Fruit fly (Drosophila melanogaster) Kc167 (cell line): ENCODE measurements around the gene Dbct.

Source experiments
- Myc ChIP-seq: fragments of >200 bp; optimal IDR thresholded peaks from 2 replicates; lab custom pipeline; 2017; ENCODE audit warnings: missing external identifiers
- Sin3A ChIP-seq: fragments of >200 bp; optimal IDR thresholded peaks from 2 replicates; lab custom pipeline; 2018; ENCODE audit warnings: missing external identifiers
- h ChIP-seq: fragments of >200 bp; optimal IDR thresholded peaks from 3 replicates; lab custom pipeline; 2018; ENCODE audit warnings: missing external identifiers
- psq ChIP-seq: fragments of >200 bp; optimal IDR thresholded peaks from 2 replicates; lab custom pipeline; 2017; ENCODE audit warnings: missing external identifiers

dm6 chrX:15121714-15122113, 35.8 kb downstream of the Dbct start:
- no peak for TF ChIP-seq Sin3A (lab: Kevin White, UChicago)
- no peak for TF ChIP-seq psq (lab: Kevin White, UChicago)
- TF ChIP-seq h (lab: Kevin White, UChicago), result no peak
- TF ChIP-seq Myc (lab: Kevin White, UChicago), result no peak
